Fruit fly (Drosophila melanogaster): Measurements from ENCODE around the gene Lgr4.

DNA sequence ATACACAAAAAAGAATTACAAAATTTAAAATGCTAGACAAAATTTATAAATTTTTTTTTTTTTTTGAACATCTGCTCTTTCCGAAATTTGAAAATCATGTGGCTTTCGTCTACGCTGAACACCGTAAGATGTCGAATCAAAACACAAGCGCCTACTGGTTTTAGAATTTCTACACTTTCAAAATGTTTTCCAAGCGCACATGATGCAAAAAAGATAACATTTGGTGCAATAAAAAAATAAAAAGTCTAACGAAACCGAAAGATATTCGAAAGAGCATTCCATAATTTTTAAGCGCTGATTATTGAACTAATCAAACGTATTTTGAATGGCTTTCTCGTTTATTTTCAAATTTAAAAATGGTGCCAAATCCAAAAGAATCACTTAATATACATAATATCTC, 13.2 kb upstream of the Lgr4 start, which contains the start of gene CG44437:
- TF ChIP-seq CG14441 (GFP tag; IDR thresholded peaks at IDR 0.05) = no peak
- no peak for TF ChIP-seq CG9932 (GFP tag; IDR thresholded peaks at IDR 0.05)
- no peak for TF ChIP-seq kay (GFP tag; optimal IDR thresholded peaks at IDR 0.05)
- TF ChIP-seq Dip2 (GFP tag; IDR thresholded peaks at IDR 0.05) = no peak
- TF ChIP-seq CG33557 (GFP tag; optimal IDR thresholded peaks at IDR 0.05) = no peak

Measured in whole organism, embryonic.